Worm (Caenorhabditis elegans) whole organism, L2 larva: Measurements from ENCODE around the gene F26D2.10.

ENCODE experiments used
- Y55F3AM.14 ChIP-seq: fragments of 200-800 bp; sonication (Bioruptor generic); optimal IDR thresholded peaks from 2 replicates; lab custom pipeline; 2018; ENCODE audit warnings: mild to moderate bottlenecking, missing genetic modification characterization, missing compliant biosample characterization
- aly-2 ChIP-seq: fragments of 150-350 bp; optimal IDR thresholded peaks from 2 replicates; lab custom pipeline; 2014; ENCODE audit warnings: missing biosample characterization, missing genetic modification characterization
- blmp-1 ChIP-seq: sonication (generic microtip); optimal IDR thresholded peaks from 2 replicates; lab custom pipeline; 2017; ENCODE audit warnings: missing genetic modification characterization, mild to moderate bottlenecking, missing compliant biosample characterization, antibody characterized with exemption, moderate library complexity; ENCODE audit not compliant: insufficient read depth
- dmd-4 ChIP-seq: sonication (generic microtip); optimal IDR thresholded peaks from 2 replicates; lab custom pipeline; 2017; ENCODE audit warnings: missing biosample characterization, missing genetic modification characterization
- lin-11 ChIP-seq: fragments of 150-350 bp; sonication (generic microtip); optimal IDR thresholded peaks from 2 replicates; lab custom pipeline; 2014; ENCODE audit warnings: missing biosample characterization, missing genetic modification characterization, inconsistent platforms, mixed read lengths
- mdl-1 ChIP-seq, 2 experiments: fragments of 150-350 bp in 1 of 2; sonication (generic microtip) in 1 of 2; optimal IDR thresholded peaks; 2 replicates each; lab custom pipeline; 2017; ENCODE audit warnings: missing biosample characterization in 2 of 2, missing genetic modification characterization in 2 of 2
- nhr-11 ChIP-seq: fragments of 150-350 bp; optimal IDR thresholded peaks from 2 replicates; lab custom pipeline; 2014; ENCODE audit warnings: missing biosample characterization, missing genetic modification characterization
- nhr-23 ChIP-seq: fragments of 150-350 bp; optimal IDR thresholded peaks from 2 replicates; lab custom pipeline; 2014; ENCODE audit warnings: missing biosample characterization, missing genetic modification reagents, missing genetic modification characterization
- nhr-77 ChIP-seq: fragments of 150-350 bp; optimal IDR thresholded peaks from 2 replicates; lab custom pipeline; 2014; ENCODE audit warnings: missing biosample characterization, missing genetic modification characterization
- zag-1 ChIP-seq: fragments of 150-350 bp; optimal IDR thresholded peaks from 2 replicates; lab custom pipeline; 2014; ENCODE audit warnings: missing biosample characterization, missing genetic modification characterization
- ztf-11 ChIP-seq: sonication (generic microtip); optimal IDR thresholded peaks from 2 replicates; lab custom pipeline; 2017; ENCODE audit warnings: missing biosample characterization, missing genetic modification characterization
- ztf-4 ChIP-seq: fragments of 150-350 bp; optimal IDR thresholded peaks from 2 replicates; lab custom pipeline; 2014; ENCODE audit warnings: missing biosample characterization, missing genetic modification characterization

ce11 chrV:16410521-16410920 is 18.9 kb downstream of the F26D2.10 start, which contains the start of gene srh-145:
- TF ChIP-seq ztf-11 (tag; lab: Kevin White, UChicago) = no peak
- no peak for TF ChIP-seq nhr-23 (tag; lab: Kevin White, UChicago)
- TF ChIP-seq mdl-1 (tag; optimal IDR thresholded peaks at IDR 0.05; lab: Kevin White, UChicago) = no peak
- no peak for TF ChIP-seq lin-11 (tag; lab: Kevin White, UChicago)
- no peak for TF ChIP-seq dmd-4 (tag; lab: Kevin White, UChicago)
- no peak for TF ChIP-seq blmp-1 (tag; lab: Kevin White, UChicago)
- no peak for TF ChIP-seq aly-2
- TF ChIP-seq nhr-77 = no peak
- no peak for TF ChIP-seq Y55F3AM.14 (GFP tag; lab: Kevin White, UChicago)
- TF ChIP-seq ztf-4 (tag; lab: Kevin White, UChicago) = no peak
- no peak for TF ChIP-seq zag-1 (tag; lab: Kevin White, UChicago)
- no peak for TF ChIP-seq nhr-11
